Fruit fly (Drosophila melanogaster) whole organism: ENCODE results near the gene Reg-2.

Experiments used
- CG8478 ChIP-seq: fragments of >200 bp; optimal IDR thresholded peaks from 2 replicates; lab custom pipeline; 2018; ENCODE audit warnings: inconsistent platforms
- Dll ChIP-seq: fragments of >200 bp; optimal IDR thresholded peaks from 2 replicates; lab custom pipeline; 2017
- EcR ChIP-seq, 2 experiments: fragments of >200 bp; optimal IDR thresholded peaks; 2 replicates each; lab custom pipeline; 2017; ENCODE audit warnings: missing biosample characterization in 2 of 2, missing genetic modification characterization in 2 of 2, missing genetic modification reagents in 2 of 2
- pan ChIP-seq: fragments of >200 bp; optimal IDR thresholded peaks from 2 replicates; lab custom pipeline; 2017
- psq ChIP-seq: fragments of >200 bp; optimal IDR thresholded peaks from 2 replicates; lab custom pipeline; 2017
- usp ChIP-seq: fragments of >200 bp; optimal IDR thresholded peaks from 2 replicates; lab custom pipeline; 2017; ENCODE audit warnings: missing biosample characterization, missing genetic modification characterization, mixed read lengths

- TF ChIP-seq usp = no peak
- no peak for TF ChIP-seq pan (lab: Kevin White, UChicago)
- TF ChIP-seq EcR (GFP tag; optimal IDR thresholded peaks at IDR 0.05; lab: Kevin White, UChicago) = no peak
- TF ChIP-seq CG8478 (lab: Kevin White, UChicago) = no peak
- no peak for TF ChIP-seq psq (lab: Kevin White, UChicago)
- peak; percentile 3 for TF ChIP-seq Dll (lab: Kevin White, UChicago)
These were observed 23.7 kb upstream of the Reg-2 start for dm6 chr3L:629916-630663.
